Fruit fly (Drosophila melanogaster) whole organism, pupa: Measurements from ENCODE around the gene Zip99C.

Experiments
- CG10348 ChIP-seq: fragments of 200-800 bp; sonication (Bioruptor generic); IDR thresholded peaks from 2 replicates; pipeline ENCODE4 v1.3.6; 2022; ENCODE audit warnings: missing biosample characterization, missing genetic modification characterization
- CG12605 ChIP-seq: fragments of 200-800 bp; sonication (Bioruptor generic); IDR thresholded peaks from 2 replicates; pipeline ENCODE4 v1.3.6; 2022; ENCODE audit warnings: missing biosample characterization, missing genetic modification characterization
- CG13204 ChIP-seq: fragments of 200-800 bp; sonication (Bioruptor generic); optimal IDR thresholded peaks from 2 replicates; lab custom pipeline; 2018; ENCODE audit warnings: missing biosample characterization, mild to moderate bottlenecking, missing genetic modification characterization, moderate library complexity
- CG14655 ChIP-seq: fragments of 200-800 bp; sonication (Bioruptor generic); optimal IDR thresholded peaks from 3 replicates; lab custom pipeline; 2017; ENCODE audit warnings: mild to moderate bottlenecking, missing biosample characterization, missing genetic modification reagents, missing genetic modification characterization
- CG15710 ChIP-seq: fragments of 200-800 bp; sonication (Bioruptor generic); optimal IDR thresholded peaks from 2 replicates; lab custom pipeline; 2018; ENCODE audit warnings: missing biosample characterization, mild to moderate bottlenecking, missing genetic modification characterization, moderate library complexity
- CG17806 ChIP-seq: fragments of 200-800 bp; sonication (Bioruptor generic); optimal IDR thresholded peaks from 2 replicates; lab custom pipeline; 2018; ENCODE audit warnings: missing biosample characterization, mild to moderate bottlenecking, missing genetic modification characterization, moderate library complexity
- CG32121 ChIP-seq: fragments of 200-800 bp; sonication (Bioruptor generic); IDR thresholded peaks from 2 replicates; pipeline ENCODE4 v1.3.6; 2022; ENCODE audit warnings: missing biosample characterization, missing genetic modification characterization
- CG34367 ChIP-seq: fragments of 200-800 bp; sonication (Bioruptor generic); optimal IDR thresholded peaks from 2 replicates; lab custom pipeline; 2018; ENCODE audit warnings: missing biosample characterization, mild to moderate bottlenecking, missing genetic modification characterization
- CG4496 ChIP-seq: fragments of 200-800 bp; sonication (Bioruptor generic); IDR thresholded peaks from 3 replicates; pipeline ENCODE4 v1.3.6; 2022; ENCODE audit warnings: missing biosample characterization, missing genetic modification characterization
- CG8159 ChIP-seq: fragments of 200-800 bp; sonication (Bioruptor generic); optimal IDR thresholded peaks from 3 replicates; lab custom pipeline; 2018; ENCODE audit warnings: missing biosample characterization, mild to moderate bottlenecking, missing genetic modification characterization, moderate library complexity
- CG8301 ChIP-seq: fragments of 200-800 bp; sonication (Bioruptor generic); optimal IDR thresholded peaks from 2 replicates; lab custom pipeline; 2018; ENCODE audit warnings: missing biosample characterization, mild to moderate bottlenecking, missing genetic modification characterization
- CG9948 ChIP-seq: fragments of 200-800 bp; sonication (Bioruptor generic); optimal IDR thresholded peaks from 2 replicates; lab custom pipeline; 2018; ENCODE audit warnings: missing biosample characterization, mild to moderate bottlenecking, missing genetic modification characterization, moderate library complexity
- D1 ChIP-seq: fragments of 200-800 bp; sonication (Bioruptor generic); optimal IDR thresholded peaks from 2 replicates; lab custom pipeline; 2018; ENCODE audit warnings: missing biosample characterization, mild to moderate bottlenecking, missing genetic modification characterization, moderate library complexity
- EcR ChIP-seq: fragments of 200-800 bp; sonication (Bioruptor generic); optimal IDR thresholded peaks from 3 replicates; lab custom pipeline; 2019; ENCODE audit warnings: missing biosample characterization, missing genetic modification characterization, mild to moderate bottlenecking, moderate library complexity, missing genetic modification reagents
- Ets98B ChIP-seq: fragments of 200-800 bp; sonication (Bioruptor generic); IDR thresholded peaks from 2 replicates; pipeline ENCODE4 v1.3.6; 2022; ENCODE audit warnings: missing biosample characterization, missing genetic modification characterization
- Pif1A ChIP-seq: fragments of 200-800 bp; sonication (Bioruptor generic); optimal IDR thresholded peaks from 3 replicates; lab custom pipeline; 2016; ENCODE audit warnings: missing biosample characterization, missing genetic modification characterization
- Pif1B ChIP-seq: fragments of 200-800 bp; sonication (Bioruptor generic); optimal IDR thresholded peaks from 3 replicates; lab custom pipeline; 2016; ENCODE audit warnings: missing biosample characterization, missing genetic modification characterization
- Snoo ChIP-seq: fragments of 200-800 bp; sonication (Bioruptor generic); optimal IDR thresholded peaks from 3 replicates; lab custom pipeline; 2017; ENCODE audit warnings: missing biosample characterization, mild to moderate bottlenecking, missing genetic modification characterization, inconsistent platforms
- fd96Ca ChIP-seq: fragments of 200-800 bp; sonication (Bioruptor generic); IDR thresholded peaks from 3 replicates; pipeline ENCODE4 v1.3.6; 2022; ENCODE audit warnings: missing biosample characterization, missing genetic modification characterization
- gl ChIP-seq: fragments of 200-800 bp; sonication (Bioruptor generic); optimal IDR thresholded peaks from 2 replicates; lab custom pipeline; 2018; ENCODE audit warnings: missing biosample characterization, mild to moderate bottlenecking, missing genetic modification characterization
- rn ChIP-seq: fragments of 200-800 bp; sonication (Bioruptor generic); IDR thresholded peaks from 2 replicates; pipeline ENCODE4 v1.3.6; 2022; ENCODE audit warnings: missing biosample characterization, missing genetic modification characterization

Gene Zip99C

dm6 chr3R:29862795-29863194 lies 5.9 kb downstream of the Zip99C start:
- no peak for TF ChIP-seq CG14655
- TF ChIP-seq EcR (GFP tag; lab: Kevin White, UChicago): no peak
- TF ChIP-seq CG4496 (GFP tag; lab: Robert Waterston, UW): no peak
- TF ChIP-seq rn (GFP tag; lab: Robert Waterston, UW): no peak
- no peak for TF ChIP-seq fd96Ca (GFP tag; lab: Robert Waterston, UW)
- no peak for TF ChIP-seq gl
- TF ChIP-seq Ets98B (GFP tag; lab: Robert Waterston, UW): no peak
- TF ChIP-seq CG34367: no peak
- no peak for TF ChIP-seq D1 (tag; lab: Kevin White, UChicago)

- TF ChIP-seq fd96Ca (GFP tag; lab: Robert Waterston, UW): no peak
- peak; percentile 27 for TF ChIP-seq CG15710 (tag; lab: Kevin White, UChicago)
- no peak for TF ChIP-seq EcR (GFP tag; lab: Kevin White, UChicago)
- TF ChIP-seq Pif1A (GFP tag; lab: Kevin White, UChicago): no peak
- TF ChIP-seq D1 (tag; lab: Kevin White, UChicago): no peak
- peak; percentile 33 for TF ChIP-seq CG9948 (tag; lab: Kevin White, UChicago)
- TF ChIP-seq Snoo (tag; lab: Kevin White, UChicago): peak; percentile 74
- TF ChIP-seq CG4496 (GFP tag; lab: Robert Waterston, UW): peak; percentile 54; the same call in 2 of the 3 replicates
- no peak for TF ChIP-seq gl
- TF ChIP-seq CG17806 (tag; lab: Kevin White, UChicago): peak; percentile 64
- TF ChIP-seq CG8301: peak; percentile 48
- TF ChIP-seq CG8159 (tag; lab: Kevin White, UChicago): peak; percentile 72
- no peak for TF ChIP-seq Pif1B (GFP tag; lab: Kevin White, UChicago)
- no peak for TF ChIP-seq Ets98B (GFP tag; lab: Robert Waterston, UW)
- TF ChIP-seq CG10348: no peak
- TF ChIP-seq rn (GFP tag; lab: Robert Waterston, UW): no peak
- TF ChIP-seq CG34367: peak; percentile 29
- no peak; the same call in none of the 2 replicates for TF ChIP-seq CG12605 (GFP tag; lab: Robert Waterston, UW)
- TF ChIP-seq CG13204 (GFP tag; lab: Kevin White, UChicago): no peak
- peak; percentile 29; the same call in 1 of the 2 replicates for TF ChIP-seq CG32121 (GFP tag; lab: Robert Waterston, UW)
- TF ChIP-seq CG14655: no peak
Measured at dm6 chr3R:29861432-29862249, 7.1 kb downstream of the Zip99C start, which contains the start of the genes CG15514 and RpS8. Gene CG15514, minus strand, starts transcription at chr3R:29861494. Gene RpS8, plus strand, starts transcription at chr3R:29861582.

- TF ChIP-seq rn (GFP tag; lab: Robert Waterston, UW): no peak
- TF ChIP-seq CG15710 (tag; lab: Kevin White, UChicago): peak; percentile 31
- TF ChIP-seq CG12605 (GFP tag; lab: Robert Waterston, UW): no peak
- peak; percentile 58; the same call in 2 of the 3 replicates for TF ChIP-seq CG4496 (GFP tag; lab: Robert Waterston, UW)
- peak; percentile 13 for TF ChIP-seq CG34367
- no peak for TF ChIP-seq Snoo (tag; lab: Kevin White, UChicago)
- TF ChIP-seq CG8301: no peak
- TF ChIP-seq CG32121 (GFP tag; lab: Robert Waterston, UW): no peak; the same call in 1 of the 2 replicates
- no peak for TF ChIP-seq CG17806 (tag; lab: Kevin White, UChicago)
- TF ChIP-seq CG10348: no peak
- 0 out of 3 replicates have a peak, but pooled peaks have one; percentile 18 for TF ChIP-seq fd96Ca (GFP tag; lab: Robert Waterston, UW)
- TF ChIP-seq CG9948 (tag; lab: Kevin White, UChicago): peak; percentile 0
- no peak for TF ChIP-seq Pif1A (GFP tag; lab: Kevin White, UChicago)
- TF ChIP-seq EcR (GFP tag; lab: Kevin White, UChicago): no peak
- no peak for TF ChIP-seq CG14655
- no peak for TF ChIP-seq CG13204 (GFP tag; lab: Kevin White, UChicago)
- no peak for TF ChIP-seq CG8159 (tag; lab: Kevin White, UChicago)
- TF ChIP-seq D1 (tag; lab: Kevin White, UChicago): no peak
- TF ChIP-seq Ets98B (GFP tag; lab: Robert Waterston, UW): peak; percentile 36
- no peak for TF ChIP-seq gl
- no peak for TF ChIP-seq Pif1B (GFP tag; lab: Kevin White, UChicago)
Measured at dm6 chr3R:29859763-29860162, 8.9 kb downstream of the Zip99C start.

- TF ChIP-seq Pif1A (GFP tag; lab: Kevin White, UChicago) (no peak), gl (no peak), CG15710 (tag; lab: Kevin White, UChicago) (no peak), CG12605 (GFP tag; lab: Robert Waterston, UW) (no peak), CG10348 (no peak), Snoo (tag; lab: Kevin White, UChicago) (no peak), CG8159 (tag; lab: Kevin White, UChicago) (no peak), CG13204 (GFP tag; lab: Kevin White, UChicago) (no peak), CG4496 (GFP tag; lab: Robert Waterston, UW) (no peak), Pif1B (GFP tag; lab: Kevin White, UChicago) (no peak), Ets98B (GFP tag; lab: Robert Waterston, UW) (no peak), D1 (tag; lab: Kevin White, UChicago) (no peak), CG14655 (no peak), CG9948 (tag; lab: Kevin White, UChicago) (no peak)
Measured at dm6 chr3R:29858806-29859205, 9.9 kb downstream of the Zip99C start, which contains the start of gene CG7824. Gene CG7824, minus strand, starts transcription at chr3R:29858936.

DNA sequence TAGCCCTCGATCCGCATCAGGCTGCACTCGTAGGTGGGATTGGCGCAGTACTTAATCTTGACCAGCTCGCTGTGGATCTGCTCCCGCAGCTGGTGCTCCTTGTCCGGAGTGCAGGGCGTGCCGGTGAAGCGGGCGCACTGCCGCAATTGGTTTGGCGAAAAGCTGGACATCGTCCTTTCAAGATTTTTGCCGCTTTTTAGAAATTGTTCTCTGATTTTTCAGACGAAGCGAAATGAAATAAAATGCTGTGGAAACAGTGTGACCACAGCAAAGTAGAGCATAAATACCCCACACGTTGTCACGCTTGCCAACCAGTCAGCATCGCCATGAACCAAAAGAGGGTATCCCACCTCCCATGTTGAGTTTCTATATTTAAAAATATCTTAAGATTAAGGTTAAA lies 11.5 kb downstream of the Zip99C start, which contains the start of gene dgt1:
TSS of gene dgt1 (minus strand) at position 264 of the 400 bp plus-strand sequence.
- TF ChIP-seq CG14655: no peak
